Worm (Caenorhabditis elegans) whole organism, young adult: ENCODE results near the gene ttll-4.

Source experiments
- F10E7.11 ChIP-seq: sonication (generic microtip); optimal IDR thresholded peaks from 2 replicates; lab custom pipeline; 2017; ENCODE audit warnings: mild to moderate bottlenecking, missing genetic modification characterization, moderate library complexity, missing compliant biosample characterization
- Y67H2A.10 ChIP-seq: fragments of 200-800 bp; sonication (Bioruptor generic); conservative IDR thresholded peaks from 2 replicates; pipeline ENCODE4 v1.3.6; 2022; ENCODE audit warnings: missing genetic modification reagents, missing genetic modification characterization, missing compliant biosample characterization
- ama-1 ChIP-seq, 3 experiments: fragments of 150-350 bp in 1 of 3; sonication (generic microtip) in 2 of 3; optimal IDR thresholded peaks; 2 replicates each; lab custom pipeline; 2014 to 2018; ENCODE audit warnings: missing biosample characterization in 2 of 3, missing genetic modification characterization in 2 of 3, missing genetic modification reagents in 2 of 3
- unc-62 ChIP-seq: fragments of 150-350 bp; optimal IDR thresholded peaks from 2 replicates; lab custom pipeline; 2014; ENCODE audit warnings: missing biosample characterization, missing genetic modification reagents, missing genetic modification characterization

ce11 chrIII:10108995-10109394, 15.0 kb upstream of the ttll-4 start, which contains the start of gene T16H12.9:
- TF ChIP-seq unc-62 (GFP tag; lab: Kevin White, UChicago) (no peak), Y67H2A.10 (GFP tag; lab: Robert Waterston, UW) (no peak), ama-1 (optimal IDR thresholded peaks at IDR 0.05; lab: Kevin White, UChicago) (no peak), ama-1 (GFP tag; optimal IDR thresholded peaks at IDR 0.05; lab: Kevin White, UChicago) (no peak), F10E7.11 (no peak)
